Worm (Caenorhabditis elegans): ENCODE data around the gene nhr-273.

nhr-273 gene

DNA sequence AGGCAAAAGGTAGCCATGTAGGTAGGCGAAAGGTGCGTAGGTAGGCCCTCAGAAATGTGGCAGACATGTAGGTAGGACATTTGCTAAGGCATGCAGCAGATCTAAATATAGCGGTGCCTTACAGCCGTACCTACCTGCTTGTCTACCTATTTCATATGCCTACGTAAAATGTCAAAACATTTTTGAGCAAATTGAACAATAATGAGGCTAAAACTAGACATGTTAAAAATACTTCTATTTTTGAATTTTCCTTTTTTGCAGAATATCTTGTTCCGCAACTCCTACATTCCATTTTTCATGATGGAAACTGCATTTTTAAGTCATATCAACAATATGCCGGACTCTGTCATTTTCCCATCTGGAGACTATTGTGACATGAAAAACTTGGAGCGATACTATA lies 822 bp upstream of the nhr-273 start:
- no peak for TF ChIP-seq jun-1 (tag; optimal IDR thresholded peaks at IDR 0.05)
- TF ChIP-seq nhr-76 (tag; optimal IDR thresholded peaks at IDR 0.05): no peak
- no peak for TF ChIP-seq ceh-28 (tag; optimal IDR thresholded peaks at IDR 0.05)
- no peak for TF ChIP-seq nhr-12 (tag; optimal IDR thresholded peaks at IDR 0.05)
- TF ChIP-seq fkh-2 (tag; optimal IDR thresholded peaks at IDR 0.05): no peak
- no peak for TF ChIP-seq lin-39 (tag; optimal IDR thresholded peaks at IDR 0.05)
- no peak for TF ChIP-seq unc-62 (GFP tag; optimal IDR thresholded peaks at IDR 0.05)
- TF ChIP-seq egl-5 (tag; optimal IDR thresholded peaks at IDR 0.05): no peak
- TF ChIP-seq fkh-10 (GFP tag; optimal IDR thresholded peaks at IDR 0.05): no peak

DNA sequence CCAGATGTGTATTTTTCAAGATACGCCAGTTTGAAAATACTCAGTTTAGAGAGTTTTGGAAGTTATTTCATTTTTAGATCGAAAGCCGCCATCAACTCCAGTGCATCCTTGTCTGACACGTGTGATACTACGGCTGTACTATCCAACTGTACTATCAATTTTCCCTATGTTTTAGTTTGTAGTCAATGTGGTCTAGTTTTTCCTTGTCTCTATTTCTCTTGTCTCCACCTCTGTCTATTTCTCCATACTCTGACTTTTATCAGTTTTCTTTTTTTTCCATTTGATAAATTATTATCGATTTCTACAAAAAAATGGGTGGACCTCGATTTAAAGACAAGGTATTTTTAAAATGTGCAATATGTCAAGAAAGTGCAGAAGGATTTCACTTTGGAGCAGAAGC lies 3.5 kb downstream of the nhr-273 start, which contains the start of gene nhr-16:
Gene nhr-16, plus strand, starts transcription at position 205 of the 400 bp plus-strand sequence.
- TF ChIP-seq mdl-1 (tag; optimal IDR thresholded peaks at IDR 0.05) (no peak), elt-2 (tag; optimal IDR thresholded peaks at IDR 0.05) (peak; percentile 33)

DNA sequence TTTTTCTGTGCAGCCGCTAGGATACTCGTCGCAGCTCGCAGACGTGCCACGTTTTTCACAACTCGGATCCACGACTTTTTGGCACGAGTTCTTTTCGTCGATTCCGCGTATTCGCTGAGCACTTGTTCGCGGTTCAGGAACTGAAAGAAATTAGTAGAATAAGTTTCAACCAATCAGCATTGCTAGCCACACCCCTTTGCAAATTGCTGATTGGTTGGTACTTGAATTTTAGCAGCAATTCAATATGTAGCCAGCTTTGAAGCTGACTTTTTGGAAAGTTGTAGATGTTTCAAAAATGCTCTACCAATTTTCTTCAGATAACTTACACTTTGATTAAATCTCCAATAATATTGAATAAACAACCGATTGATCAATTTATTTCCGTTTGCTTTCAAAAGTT lies 6.2 kb downstream of the nhr-273 start:
- TF ChIP-seq nhr-67 (tag; optimal IDR thresholded peaks at IDR 0.05): no peak
- TF ChIP-seq ztf-4 (tag; optimal IDR thresholded peaks at IDR 0.05): no peak
- TF ChIP-seq zag-1 (tag; optimal IDR thresholded peaks at IDR 0.05): no peak
- peak; percentile 93 for TF ChIP-seq nfya-1 (tag; optimal IDR thresholded peaks at IDR 0.05; ENCODE audit: insufficient read depth)
- TF ChIP-seq mml-1 (tag; optimal IDR thresholded peaks at IDR 0.05): no peak
- TF ChIP-seq unc-39 (tag; optimal IDR thresholded peaks at IDR 0.05): no peak
- TF ChIP-seq ZK546.5 (tag; optimal IDR thresholded peaks at IDR 0.05): no peak

DNA sequence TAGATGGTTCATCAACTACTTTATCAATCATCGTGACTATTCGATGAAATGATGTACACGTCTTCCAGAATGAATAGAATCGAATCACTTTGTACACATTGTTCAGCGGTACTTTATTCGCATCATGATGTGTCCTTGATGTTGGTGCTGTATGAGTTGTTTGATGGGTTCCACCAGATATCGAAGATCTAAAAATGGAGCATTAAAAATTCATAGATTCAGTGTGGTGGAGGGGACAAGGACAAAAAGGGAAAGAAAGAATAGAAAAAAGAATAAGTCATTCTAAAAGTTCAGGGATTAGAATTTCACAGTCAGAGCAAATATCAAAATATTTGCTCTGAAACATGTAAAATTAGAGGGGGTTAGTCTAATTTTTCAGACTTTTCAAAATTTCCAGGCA lies 9.7 kb downstream of the nhr-273 start:
- TF ChIP-seq lin-39 (tag; optimal IDR thresholded peaks at IDR 0.05) (no peak), pqm-1 (tag; optimal IDR thresholded peaks at IDR 0.05) (no peak), egl-5 (tag; optimal IDR thresholded peaks at IDR 0.05) (no peak), egl-27 (tag; optimal IDR thresholded peaks at IDR 0.05) (no peak), fos-1 (tag; optimal IDR thresholded peaks at IDR 0.05) (no peak), hmg-11 (tag; optimal IDR thresholded peaks at IDR 0.05) (no peak)

DNA sequence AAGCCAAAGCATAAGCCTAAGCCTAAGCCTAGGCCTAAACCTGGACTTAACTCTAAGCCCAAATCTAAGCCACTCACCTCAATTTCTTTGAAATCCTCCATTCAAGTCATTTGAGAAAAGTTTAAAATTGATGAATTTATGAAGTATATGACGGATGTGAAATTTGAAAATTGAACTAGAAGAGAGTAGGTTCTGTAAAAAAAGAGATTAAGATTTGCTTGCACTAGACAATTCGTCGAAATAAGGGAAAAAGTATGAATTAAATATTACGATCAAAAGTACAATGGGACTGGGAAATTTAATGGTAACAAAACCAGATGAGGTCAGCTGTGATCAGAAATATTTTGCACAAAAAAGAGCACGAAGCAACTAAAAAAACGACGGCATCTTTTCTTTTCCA lies 18.0 kb downstream of the nhr-273 start, which contains the start of gene twk-2:
Gene twk-2, minus strand, starts transcription at position 101 of the 400 bp plus-strand sequence.
- no peak for TF ChIP-seq jun-1 (tag; optimal IDR thresholded peaks at IDR 0.05)
- no peak for TF ChIP-seq ceh-9 (tag; optimal IDR thresholded peaks at IDR 0.05)
- no peak for TF ChIP-seq fkh-2 (tag; optimal IDR thresholded peaks at IDR 0.05)
- TF ChIP-seq fkh-10 (GFP tag; optimal IDR thresholded peaks at IDR 0.05): no peak
- no peak for TF ChIP-seq tbx-2 (tag; optimal IDR thresholded peaks at IDR 0.05)
- TF ChIP-seq snpc-4 (tag; optimal IDR thresholded peaks at IDR 0.05): no peak
- no peak for TF ChIP-seq R02D3.7 (tag; optimal IDR thresholded peaks at IDR 0.05)
- no peak for TF ChIP-seq ztf-11 (tag; optimal IDR thresholded peaks at IDR 0.05)
- TF ChIP-seq lsy-12 (tag; optimal IDR thresholded peaks at IDR 0.05): no peak
- no peak for TF ChIP-seq ceh-16 (tag; optimal IDR thresholded peaks at IDR 0.05)
- TF ChIP-seq elt-2 (tag; optimal IDR thresholded peaks at IDR 0.05): no peak
- TF ChIP-seq lin-39 (tag; optimal IDR thresholded peaks at IDR 0.05): no peak
- TF ChIP-seq nhr-11 (tag; optimal IDR thresholded peaks at IDR 0.05): no peak
- TF ChIP-seq skn-1 (tag; optimal IDR thresholded peaks at IDR 0.05): no peak
- TF ChIP-seq sea-2 (GFP tag; optimal IDR thresholded peaks at IDR 0.05): no peak
- TF ChIP-seq zag-1 (tag; optimal IDR thresholded peaks at IDR 0.05): no peak

DNA sequence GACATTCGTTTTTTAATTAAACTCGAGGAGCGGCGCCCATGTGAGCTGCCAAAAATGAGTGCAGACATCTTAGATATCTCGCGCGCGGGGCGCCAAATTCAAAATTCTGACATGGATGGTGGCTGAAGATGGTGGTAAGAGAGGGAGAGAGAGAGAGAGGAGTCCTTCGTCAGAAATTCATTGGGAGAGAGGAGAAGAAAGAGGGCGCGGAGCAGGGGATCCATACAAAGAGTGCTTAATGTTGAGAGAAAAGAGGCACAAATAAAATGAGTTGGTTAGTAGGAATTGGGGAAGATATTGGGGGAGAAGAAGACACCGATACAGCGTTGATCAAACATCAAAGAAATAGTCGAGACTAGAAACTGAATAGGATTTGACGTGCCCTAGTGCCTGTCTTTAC lies 18.4 kb downstream of the nhr-273 start:
- TF ChIP-seq hmg-11 (tag; optimal IDR thresholded peaks at IDR 0.05) (peak; percentile 7), eor-1 (tag; optimal IDR thresholded peaks at IDR 0.05) (no peak), nhr-11 (tag; optimal IDR thresholded peaks at IDR 0.05) (no peak), nhr-43 (tag; optimal IDR thresholded peaks at IDR 0.05; ENCODE audit: poor library complexity, severe bottlenecking) (no peak), aly-2 (tag; optimal IDR thresholded peaks at IDR 0.05) (no peak), nhr-76 (tag; optimal IDR thresholded peaks at IDR 0.05) (no peak), unc-39 (tag; optimal IDR thresholded peaks at IDR 0.05) (no peak), ztf-11 (tag; optimal IDR thresholded peaks at IDR 0.05) (no peak), zag-1 (tag; optimal IDR thresholded peaks at IDR 0.05) (no peak), egl-27 (tag; optimal IDR thresholded peaks at IDR 0.05) (no peak), lin-15B (tag; optimal IDR thresholded peaks at IDR 0.05) (peak; percentile 53), nhr-23 (tag; optimal IDR thresholded peaks at IDR 0.05) (no peak), nhr-237 (tag; optimal IDR thresholded peaks at IDR 0.05) (no peak), fkh-2 (tag; optimal IDR thresholded peaks at IDR 0.05) (no peak), ceh-9 (tag; optimal IDR thresholded peaks at IDR 0.05) (no peak), mml-1 (tag; optimal IDR thresholded peaks at IDR 0.05) (no peak), ceh-16 (tag; optimal IDR thresholded peaks at IDR 0.05) (no peak), fos-1 (tag; optimal IDR thresholded peaks at IDR 0.05) (no peak), tbx-2 (tag; optimal IDR thresholded peaks at IDR 0.05) (no peak), nfya-1 (tag; optimal IDR thresholded peaks at IDR 0.05; ENCODE audit: insufficient read depth) (peak; percentile 34), ceh-82 (tag; optimal IDR thresholded peaks at IDR 0.05) (no peak), nhr-67 (tag; optimal IDR thresholded peaks at IDR 0.05) (no peak), egl-5 (tag; optimal IDR thresholded peaks at IDR 0.05) (no peak), ama-1 (optimal IDR thresholded peaks at IDR 0.05) (no peak), unc-62 (GFP tag; optimal IDR thresholded peaks at IDR 0.05) (no peak), lin-39 (tag; optimal IDR thresholded peaks at IDR 0.05) (peak; percentile 45), pha-4 (tag; optimal IDR thresholded peaks at IDR 0.05) (no peak), mdl-1 (tag; optimal IDR thresholded peaks at IDR 0.05) (no peak)

Measured in whole organism, L3 larva.